Worm (Caenorhabditis elegans): ENCODE results near the gene C53A5.17.

C53A5.17 gene

DNA sequence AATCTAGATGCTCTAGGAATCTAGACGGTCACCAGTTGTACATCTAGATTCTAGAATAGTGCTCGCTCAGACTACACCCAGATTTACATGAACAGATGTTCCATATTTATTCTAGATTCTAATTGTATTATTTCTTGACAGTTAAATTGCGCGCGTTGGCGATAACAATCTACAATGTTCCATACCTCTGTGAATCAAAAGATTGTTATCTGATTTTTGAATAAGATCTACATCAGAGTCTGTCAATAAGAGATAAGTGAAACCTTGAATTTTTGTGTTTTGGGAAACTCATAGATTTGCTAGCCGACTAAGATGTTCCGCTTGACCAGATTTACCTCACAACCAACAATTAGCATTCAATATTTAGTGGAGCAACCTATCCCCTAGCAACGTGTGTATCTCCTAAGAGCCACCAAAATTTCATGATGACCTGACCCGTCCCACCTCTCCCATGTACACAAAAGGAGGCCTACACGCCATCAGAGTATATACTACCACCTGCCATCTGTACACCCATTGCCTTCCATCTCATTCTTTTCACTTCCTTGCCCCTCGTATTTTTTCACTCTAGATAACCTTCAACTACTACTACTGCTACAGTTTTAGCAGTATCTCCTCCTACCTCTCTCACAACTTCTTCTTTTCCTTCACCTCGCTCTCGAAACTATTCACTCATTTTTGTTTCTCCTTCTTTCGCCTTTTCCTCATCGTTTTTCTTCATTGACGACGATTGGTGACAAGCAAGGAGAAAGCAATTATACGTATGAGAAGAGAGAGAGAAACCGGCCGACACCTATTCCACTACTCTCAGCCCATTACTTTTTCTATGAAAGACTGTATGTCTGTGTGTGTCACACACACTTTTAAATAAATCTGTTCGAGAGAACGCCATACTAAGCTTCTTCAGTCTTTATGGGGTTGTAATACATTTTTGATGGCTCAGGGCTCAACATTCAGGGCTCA is 13.9 kb downstream of the C53A5.17 start:
- TF ChIP-seq nhr-2 (tag; optimal IDR thresholded peaks at IDR 0.05) = peak; percentile 53
- TF ChIP-seq ceh-83 (GFP tag; optimal IDR thresholded peaks at IDR 0.05) = no peak
- TF ChIP-seq flh-1 (GFP tag; optimal IDR thresholded peaks at IDR 0.05) = no peak
- peak; percentile 57 for TF ChIP-seq ham-2 (GFP tag; optimal IDR thresholded peaks at IDR 0.05)
- TF ChIP-seq ztf-11 (tag; optimal IDR thresholded peaks at IDR 0.05) = peak; percentile 46
- no peak for TF ChIP-seq nhr-76 (tag; optimal IDR thresholded peaks at IDR 0.05)
- peak; percentile 99 for TF ChIP-seq elt-1 (tag; optimal IDR thresholded peaks at IDR 0.05; ENCODE audit: borderline replicate concordance, insufficient read depth)
- TF ChIP-seq unc-62 (GFP tag; optimal IDR thresholded peaks at IDR 0.05) = peak; percentile 68
- peak; percentile 58 for TF ChIP-seq ces-1 (GFP tag; optimal IDR thresholded peaks at IDR 0.05)
- TF ChIP-seq cnd-1 (tag; optimal IDR thresholded peaks at IDR 0.05) = no peak
- TF ChIP-seq drap-1 (GFP tag; optimal IDR thresholded peaks at IDR 0.05) = peak; percentile 66

DNA sequence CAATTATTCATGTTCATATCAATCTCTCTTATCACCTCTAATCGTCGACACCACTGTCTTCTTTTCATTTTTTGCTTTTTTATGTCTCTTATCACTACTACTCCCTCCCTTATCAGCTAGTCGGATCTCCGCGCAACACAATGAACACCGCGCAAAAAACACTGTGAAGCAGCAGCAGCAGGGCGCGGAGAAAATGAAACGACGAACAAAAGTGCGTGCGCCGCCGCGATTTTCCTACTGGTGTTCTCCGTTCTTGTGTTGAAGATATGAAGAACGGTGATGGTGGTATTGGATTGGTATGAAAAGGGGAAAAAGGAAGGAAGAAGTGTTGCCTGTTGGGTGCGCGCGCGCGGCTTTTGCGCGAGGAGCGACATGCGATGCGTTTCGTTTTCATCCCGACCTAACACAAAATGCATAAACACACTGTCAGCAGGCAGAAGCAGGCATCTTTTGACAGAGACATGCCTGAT is 15.1 kb downstream of the C53A5.17 start:
- TF ChIP-seq sem-2 (GFP tag; optimal IDR thresholded peaks at IDR 0.05) = peak; percentile 7
- TF ChIP-seq drap-1 (GFP tag; optimal IDR thresholded peaks at IDR 0.05) = peak; percentile 62
- TF ChIP-seq ceh-39 (tag; optimal IDR thresholded peaks at IDR 0.05) = no peak
- no peak for TF ChIP-seq lin-13 (tag; optimal IDR thresholded peaks at IDR 0.05)
- TF ChIP-seq sptf-1 (tag; optimal IDR thresholded peaks at IDR 0.05) = peak; percentile 30
- peak; percentile 95 for TF ChIP-seq ham-2 (GFP tag; optimal IDR thresholded peaks at IDR 0.05)
- no peak for TF ChIP-seq nhr-28 (tag; optimal IDR thresholded peaks at IDR 0.05)
- TF ChIP-seq unc-120 (tag; optimal IDR thresholded peaks at IDR 0.05; ENCODE audit: poor library complexity, severe bottlenecking) = no peak
- no peak for TF ChIP-seq flh-1 (GFP tag; optimal IDR thresholded peaks at IDR 0.05)
- peak; percentile 92 for TF ChIP-seq elt-1 (tag; optimal IDR thresholded peaks at IDR 0.05; ENCODE audit: borderline replicate concordance, insufficient read depth)
- peak; percentile 14 for TF ChIP-seq elt-3 (tag; optimal IDR thresholded peaks at IDR 0.05)
- TF ChIP-seq ces-1 (GFP tag; optimal IDR thresholded peaks at IDR 0.05) = no peak
- peak; percentile 15 for TF ChIP-seq cnd-1 (tag; optimal IDR thresholded peaks at IDR 0.05)
- TF ChIP-seq mep-1 (tag; optimal IDR thresholded peaks at IDR 0.05) = no peak

DNA sequence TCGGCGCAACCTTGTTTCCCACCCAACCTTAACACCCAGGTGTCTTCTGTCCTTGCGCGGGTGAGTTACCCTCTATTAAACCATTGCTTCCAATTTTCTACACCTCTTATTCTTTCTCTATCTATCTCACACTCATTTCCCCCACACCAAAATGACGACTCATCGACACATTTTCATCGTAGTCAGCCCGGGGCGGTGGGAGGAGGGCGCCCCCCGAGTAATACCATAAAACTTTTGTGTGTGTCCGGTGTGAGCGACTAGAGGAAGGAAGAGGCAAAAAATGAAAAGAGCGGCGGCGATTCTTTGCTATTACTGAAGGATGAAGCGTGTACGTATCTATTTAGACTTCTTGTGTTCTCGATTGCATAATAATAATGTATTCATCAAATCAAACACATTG is 16.1 kb downstream of the C53A5.17 start:
- TF ChIP-seq drap-1 (GFP tag; optimal IDR thresholded peaks at IDR 0.05) = peak; percentile 66
- no peak for TF ChIP-seq sptf-1 (tag; optimal IDR thresholded peaks at IDR 0.05)
- no peak for TF ChIP-seq unc-39 (tag; optimal IDR thresholded peaks at IDR 0.05)
- no peak for TF ChIP-seq elt-1 (tag; optimal IDR thresholded peaks at IDR 0.05; ENCODE audit: borderline replicate concordance, insufficient read depth)
- no peak for TF ChIP-seq mep-1 (tag; optimal IDR thresholded peaks at IDR 0.05)
- peak; percentile 29 for TF ChIP-seq M03D4.4 (tag; optimal IDR thresholded peaks at IDR 0.05)
- no peak for TF ChIP-seq ces-1 (GFP tag; optimal IDR thresholded peaks at IDR 0.05)
- TF ChIP-seq nhr-76 (tag; optimal IDR thresholded peaks at IDR 0.05) = no peak

DNA sequence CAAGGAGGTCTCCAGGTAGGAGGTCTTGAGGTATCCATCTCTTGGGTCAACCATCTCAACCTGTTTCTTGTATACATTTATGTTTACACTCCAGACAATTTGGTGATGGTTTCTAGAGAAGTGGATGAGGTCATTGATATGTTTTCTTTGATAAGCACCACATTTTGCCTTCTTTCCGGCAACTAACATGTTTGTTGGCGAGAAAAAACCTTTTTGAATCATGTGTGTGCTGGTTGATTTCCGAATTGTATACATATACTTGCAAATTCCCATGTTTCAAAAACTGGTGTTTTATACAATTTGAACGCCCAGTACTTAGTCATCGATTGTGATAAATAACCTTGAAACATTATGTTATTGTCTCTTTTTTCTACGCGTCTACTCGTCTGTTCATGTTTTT is 16.8 kb downstream of the C53A5.17 start:
- TF ChIP-seq sptf-1 (tag; optimal IDR thresholded peaks at IDR 0.05) (no peak), lin-32 (GFP tag; optimal IDR thresholded peaks at IDR 0.05) (no peak), M03D4.4 (tag; optimal IDR thresholded peaks at IDR 0.05) (no peak), zip-8 (tag; optimal IDR thresholded peaks at IDR 0.05) (no peak), cnd-1 (tag; optimal IDR thresholded peaks at IDR 0.05) (no peak), hlh-1 (tag; optimal IDR thresholded peaks at IDR 0.05) (no peak), ceh-39 (tag; optimal IDR thresholded peaks at IDR 0.05) (no peak), nhr-2 (tag; optimal IDR thresholded peaks at IDR 0.05) (no peak), ces-1 (GFP tag; optimal IDR thresholded peaks at IDR 0.05) (no peak), mls-2 (tag; optimal IDR thresholded peaks at IDR 0.05) (no peak), tbx-8 (GFP tag; optimal IDR thresholded peaks at IDR 0.05) (no peak), nhr-12 (tag; optimal IDR thresholded peaks at IDR 0.05) (no peak), nhr-237 (tag; optimal IDR thresholded peaks at IDR 0.05) (no peak), mep-1 (tag; optimal IDR thresholded peaks at IDR 0.05) (no peak), elt-3 (tag; optimal IDR thresholded peaks at IDR 0.05) (no peak), sem-2 (GFP tag; optimal IDR thresholded peaks at IDR 0.05) (no peak), unc-62 (GFP tag; optimal IDR thresholded peaks at IDR 0.05) (no peak), blmp-1 (tag; optimal IDR thresholded peaks at IDR 0.05) (no peak), mab-5 (tag; optimal IDR thresholded peaks at IDR 0.05) (no peak)
